Fruit fly (Drosophila melanogaster) whole organism, wandering third instar larva: ENCODE data around the gene CG7840.
A peak's percentile ranks its signal among the peaks of the same experiment; 100 is the strongest.

Source experiments
- CG9705 ChIP-seq: fragments of 200-800 bp; sonication (Bioruptor generic); optimal IDR thresholded peaks from 2 replicates; lab custom pipeline; 2018; ENCODE audit warnings: missing biosample characterization, mild to moderate bottlenecking, missing genetic modification characterization
- CrebA ChIP-seq: fragments of 200-800 bp; sonication (Bioruptor generic); optimal IDR thresholded peaks from 2 replicates; lab custom pipeline; 2016; ENCODE audit warnings: missing biosample characterization, mild to moderate bottlenecking, missing genetic modification characterization, borderline replicate concordance
- Dfd ChIP-seq: fragments of >200 bp; optimal IDR thresholded peaks from 2 replicates; lab custom pipeline; 2017; ENCODE audit warnings: missing biosample characterization, missing genetic modification characterization
- GATAd ChIP-seq: sonication (Bioruptor generic); optimal IDR thresholded peaks from 2 replicates; lab custom pipeline; 2016; ENCODE audit warnings: missing biosample characterization, missing genetic modification characterization
- HLH106 ChIP-seq: fragments of 200-800 bp; optimal IDR thresholded peaks from 3 replicates; lab custom pipeline; 2019; ENCODE audit warnings: missing biosample characterization, mild to moderate bottlenecking, missing genetic modification characterization, moderate library complexity
- Hnf4 ChIP-seq: fragments of 200-800 bp; sonication (Bioruptor generic); optimal IDR thresholded peaks from 2 replicates; lab custom pipeline; 2016; ENCODE audit warnings: missing biosample characterization, mild to moderate bottlenecking, missing genetic modification characterization
- Hr83 ChIP-seq: fragments of 200-300 bp; sonication (Bioruptor generic); optimal IDR thresholded peaks from 2 replicates; lab custom pipeline; 2016; ENCODE audit warnings: missing biosample characterization, mild to moderate bottlenecking, missing genetic modification characterization, moderate library complexity; ENCODE audit not compliant: poor library complexity, severe bottlenecking
- Jra ChIP-seq: sonication (Bioruptor generic); optimal IDR thresholded peaks from 2 replicates; lab custom pipeline; 2016; ENCODE audit warnings: missing biosample characterization, missing genetic modification characterization
- Mio ChIP-seq: sonication (Bioruptor generic); optimal IDR thresholded peaks from 2 replicates; lab custom pipeline; 2016; ENCODE audit warnings: missing biosample characterization, missing genetic modification characterization
- Myc ChIP-seq: fragments of >200 bp; optimal IDR thresholded peaks from 2 replicates; lab custom pipeline; 2017
- N ChIP-seq: fragments of >200 bp; optimal IDR thresholded peaks from 2 replicates; lab custom pipeline; 2018; ENCODE audit warnings: missing biosample characterization, missing external identifiers, missing genetic modification characterization
- OdsH ChIP-seq: fragments of 200-800 bp; sonication (Bioruptor generic); optimal IDR thresholded peaks from 2 replicates; lab custom pipeline; 2016; ENCODE audit warnings: missing biosample characterization, mild to moderate bottlenecking, missing genetic modification characterization
- Rel ChIP-seq, 2 experiments: fragments of 200-800 bp; sonication (Bioruptor generic) in 1 of 2; optimal IDR thresholded peaks; 2 replicates in 1 of 2; 3 replicates in 1 of 2; lab custom pipeline; 2016 to 2019; ENCODE audit warnings: mild to moderate bottlenecking in 2 of 2, missing biosample characterization in 2 of 2, missing genetic modification characterization in 2 of 2, moderate library complexity in 1 of 2
- Sp1 ChIP-seq: fragments of 200-800 bp; sonication (Bioruptor generic); optimal IDR thresholded peaks from 3 replicates; lab custom pipeline; 2019; ENCODE audit warnings: missing biosample characterization, mild to moderate bottlenecking, missing genetic modification characterization, moderate library complexity
- Vsx2 ChIP-seq: fragments of 200-300, 225-300 bp; sonication (Bioruptor generic); optimal IDR thresholded peaks from 2 replicates; lab custom pipeline; 2018; ENCODE audit warnings: missing biosample characterization, missing genetic modification characterization; ENCODE audit not compliant: partially characterized antibody
- br ChIP-seq: fragments of 200-800 bp; sonication (Bioruptor generic); optimal IDR thresholded peaks from 2 replicates; lab custom pipeline; 2016; ENCODE audit warnings: missing biosample characterization, missing genetic modification characterization
- brk ChIP-seq: fragments of 200-800 bp; sonication (Bioruptor generic); optimal IDR thresholded peaks from 2 replicates; lab custom pipeline; 2016; ENCODE audit warnings: missing biosample characterization, mild to moderate bottlenecking, missing genetic modification characterization
- dl ChIP-seq, 2 experiments: fragments of 175-275, 200-275 bp in 1 of 2; fragments of 200-275 bp in 1 of 2; sonication (Bioruptor generic); optimal IDR thresholded peaks; lab custom pipeline; 2018; ENCODE audit warnings: mild to moderate bottlenecking in 2 of 2, missing biosample characterization in 2 of 2, missing genetic modification characterization in 2 of 2, moderate library complexity in 2 of 2; ENCODE audit not compliant: partially characterized antibody in 2 of 2, insufficient read depth in 1 of 2
- dmrt93B ChIP-seq: fragments of 200-800 bp; sonication (Bioruptor generic); optimal IDR thresholded peaks from 2 replicates; lab custom pipeline; 2018; ENCODE audit warnings: missing biosample characterization, mild to moderate bottlenecking, missing genetic modification characterization
- dsf ChIP-seq: sonication (Bioruptor generic); optimal IDR thresholded peaks from 2 replicates; lab custom pipeline; 2016; ENCODE audit warnings: missing biosample characterization, missing genetic modification characterization, borderline replicate concordance
- ey ChIP-seq: fragments of 200-800 bp; sonication (Bioruptor generic); optimal IDR thresholded peaks from 2 replicates; lab custom pipeline; 2016; ENCODE audit warnings: missing biosample characterization, missing genetic modification characterization
- foxo ChIP-seq, 2 experiments: fragments of 200-800 bp; sonication (Bioruptor generic); optimal IDR thresholded peaks; 2 replicates in 1 of 2; 3 replicates in 1 of 2; lab custom pipeline; 2016 to 2017; ENCODE audit warnings: missing biosample characterization in 2 of 2, missing genetic modification characterization in 2 of 2
- h ChIP-seq: fragments of 200-800 bp; sonication (Bioruptor generic); optimal IDR thresholded peaks from 3 replicates; lab custom pipeline; 2016; ENCODE audit warnings: missing biosample characterization, mild to moderate bottlenecking, missing genetic modification characterization
- jim ChIP-seq: fragments of 175-275, 200-325 bp; sonication (Bioruptor generic); optimal IDR thresholded peaks from 2 replicates; lab custom pipeline; 2016; ENCODE audit warnings: missing biosample characterization, mild to moderate bottlenecking, missing genetic modification characterization
- lola ChIP-seq: fragments of >200 bp; optimal IDR thresholded peaks from 2 replicates; lab custom pipeline; 2017; ENCODE audit warnings: missing biosample characterization, missing genetic modification characterization
- psq ChIP-seq: fragments of 200-800 bp; sonication (Bioruptor generic); optimal IDR thresholded peaks from 3 replicates; lab custom pipeline; 2017; ENCODE audit warnings: missing biosample characterization, mild to moderate bottlenecking, missing genetic modification characterization, moderate library complexity
- rgr ChIP-seq: fragments of 200-800 bp; sonication (Bioruptor generic); optimal IDR thresholded peaks from 3 replicates; lab custom pipeline; 2016; ENCODE audit warnings: missing biosample characterization, mild to moderate bottlenecking, missing genetic modification characterization
- sage ChIP-seq: fragments of 200-800 bp; sonication (Bioruptor generic); optimal IDR thresholded peaks from 2 replicates; lab custom pipeline; 2016; ENCODE audit warnings: missing biosample characterization, mild to moderate bottlenecking, missing genetic modification characterization
- sv ChIP-seq: fragments of 200-800 bp; sonication (Bioruptor generic); optimal IDR thresholded peaks from 3 replicates; lab custom pipeline; 2016; ENCODE audit warnings: missing biosample characterization, missing genetic modification characterization
- usp ChIP-seq: fragments of >200 bp; optimal IDR thresholded peaks from 2 replicates; lab custom pipeline; 2017; ENCODE audit warnings: missing biosample characterization, missing genetic modification characterization
- woc ChIP-seq: sonication (Bioruptor generic); optimal IDR thresholded peaks from 2 replicates; lab custom pipeline; 2016; ENCODE audit warnings: missing biosample characterization, mild to moderate bottlenecking, missing genetic modification characterization

CG7840 gene

dm6 chr2L:8311091-8311490, 5.7 kb downstream of the CG7840 start, which contains the start of the genes CG7810 and CG7806:
CG7810 (minus strand) TSS chr2L:8311195.
CG7806 (plus strand) TSS chr2L:8311399.
- TF ChIP-seq psq (peak; percentile 84), Mio (GFP tag; lab: Kevin White, UChicago) (peak; percentile 41), sage (GFP tag; lab: Kevin White, UChicago) (no peak), Rel (GFP tag; optimal IDR thresholded peaks at IDR 0.05; lab: Kevin White, UChicago) (no peak), Rel (tag; optimal IDR thresholded peaks at IDR 0.05; lab: Kevin White, UChicago) (peak; percentile 80), OdsH (peak; percentile 92), Myc (lab: Kevin White, UChicago) (no peak), foxo (GFP tag; optimal IDR thresholded peaks at IDR 0.05; lab: Kevin White, UChicago) (peak; percentile 70 to 90), h (GFP tag; lab: Kevin White, UChicago) (peak; percentile 93), CrebA (no peak), rgr (GFP tag; lab: Kevin White, UChicago) (peak; percentile 95), br (GFP tag; lab: Kevin White, UChicago) (no peak), sv (GFP tag; lab: Kevin White, UChicago) (peak; percentile 69), Dfd (GFP tag; lab: Kevin White, UChicago) (no peak), CG9705 (GFP tag; lab: Kevin White, UChicago) (peak; percentile 77), jim (GFP tag; lab: Kevin White, UChicago) (no peak), Vsx2 (GFP tag; lab: Kevin White, UChicago) (no peak), Sp1 (GFP tag; lab: Kevin White, UChicago) (peak; percentile 90), brk (GFP tag; lab: Kevin White, UChicago) (no peak), GATAd (GFP tag; lab: Kevin White, UChicago) (peak; percentile 64), dsf (GFP tag; lab: Kevin White, UChicago) (peak; percentile 90), Hnf4 (GFP tag; lab: Kevin White, UChicago) (peak; percentile 94), Jra (GFP tag; lab: Kevin White, UChicago) (peak; percentile 87), Hr83 (GFP tag; lab: Kevin White, UChicago) (peak; percentile 72), HLH106 (peak; percentile 87), lola (no peak), dmrt93B (GFP tag; lab: Kevin White, UChicago) (no peak), ey (peak; percentile 91), woc (GFP tag; lab: Kevin White, UChicago) (peak; percentile 84), dl (GFP tag; optimal IDR thresholded peaks at IDR 0.05; lab: Kevin White, UChicago; ENCODE audit: insufficient read depth in 1 of 2, partially characterized antibody in 2 of 2) (no peak)

dm6 chr2L:8311741-8312140, 6.4 kb downstream of the CG7840 start:
- TF ChIP-seq Rel (GFP tag; optimal IDR thresholded peaks at IDR 0.05; lab: Kevin White, UChicago) (no peak), Rel (tag; optimal IDR thresholded peaks at IDR 0.05; lab: Kevin White, UChicago) (peak; percentile 98), dmrt93B (GFP tag; lab: Kevin White, UChicago) (no peak), GATAd (GFP tag; lab: Kevin White, UChicago) (no peak), jim (GFP tag; lab: Kevin White, UChicago) (no peak), usp (GFP tag; lab: Kevin White, UChicago) (no peak)

dm6 chr2L:8319858-8320525, 14.6 kb downstream of the CG7840 start, which contains the start of the genes mtsh and strat:
mtsh (minus strand) TSS chr2L:8319908.
strat (plus strand) TSS chr2L:8320328.
- peak in 1 of 2 experiments; percentile 64 for TF ChIP-seq foxo (GFP tag; optimal IDR thresholded peaks at IDR 0.05; lab: Kevin White, UChicago)
- TF ChIP-seq sage (GFP tag; lab: Kevin White, UChicago): no peak
- TF ChIP-seq CG9705 (GFP tag; lab: Kevin White, UChicago): peak; percentile 78
- peak; percentile 53 for TF ChIP-seq Hr83 (GFP tag; lab: Kevin White, UChicago)
- TF ChIP-seq GATAd (GFP tag; lab: Kevin White, UChicago): no peak
- TF ChIP-seq rgr (GFP tag; lab: Kevin White, UChicago): peak; percentile 63
- TF ChIP-seq psq: peak; percentile 42
- TF ChIP-seq dmrt93B (GFP tag; lab: Kevin White, UChicago): peak; percentile 33
- peak; percentile 52 for TF ChIP-seq OdsH
- no peak for TF ChIP-seq HLH106
- TF ChIP-seq Sp1 (GFP tag; lab: Kevin White, UChicago): peak; percentile 57
- peak; percentile 11 for TF ChIP-seq ey
- no peak for TF ChIP-seq lola

- TF ChIP-seq Hr83 (GFP tag; lab: Kevin White, UChicago): peak; percentile 29
- TF ChIP-seq GATAd (GFP tag; lab: Kevin White, UChicago): no peak
- TF ChIP-seq N: no peak
- TF ChIP-seq CrebA: no peak
- no peak for TF ChIP-seq foxo (GFP tag; optimal IDR thresholded peaks at IDR 0.05; lab: Kevin White, UChicago)
- TF ChIP-seq lola: no peak
These were observed 19.8 kb downstream of the CG7840 start, which contains the start of gene CG7781 for dm6 chr2L:8325150-8325549. CG7781 (minus strand) TSS chr2L:8325409.
